Worm (Caenorhabditis elegans) whole organism, L2 larva: ENCODE results near the gene mlc-7.
A peak's percentile ranks its signal among the peaks of the same experiment; 100 is the strongest.

Experiments
- C34F6.9 ChIP-seq: fragments of 150-350 bp; optimal IDR thresholded peaks from 2 replicates; lab custom pipeline; 2014; ENCODE audit warnings: missing biosample characterization, missing genetic modification characterization
- F13H6.1 ChIP-seq: sonication (generic microtip); optimal IDR thresholded peaks from 2 replicates; lab custom pipeline; 2016; ENCODE audit warnings: missing genetic modification characterization, missing compliant biosample characterization
- Y55F3AM.14 ChIP-seq: fragments of 200-800 bp; sonication (Bioruptor generic); optimal IDR thresholded peaks from 2 replicates; lab custom pipeline; 2018; ENCODE audit warnings: mild to moderate bottlenecking, missing genetic modification characterization, missing compliant biosample characterization
- ZK546.5 ChIP-seq: sonication (generic microtip); optimal IDR thresholded peaks from 2 replicates; lab custom pipeline; 2017; ENCODE audit warnings: missing biosample characterization, missing genetic modification characterization
- alr-1 ChIP-seq: fragments of 150-350 bp; optimal IDR thresholded peaks from 2 replicates; lab custom pipeline; 2014; ENCODE audit warnings: missing biosample characterization, missing genetic modification characterization
- ama-1 ChIP-seq: fragments of 150-350 bp; optimal IDR thresholded peaks from 2 replicates; lab custom pipeline; 2018; ENCODE audit warnings: inconsistent platforms
- blmp-1 ChIP-seq: sonication (generic microtip); optimal IDR thresholded peaks from 2 replicates; lab custom pipeline; 2017; ENCODE audit warnings: missing genetic modification characterization, mild to moderate bottlenecking, missing compliant biosample characterization, antibody characterized with exemption, moderate library complexity; ENCODE audit not compliant: insufficient read depth
- ceh-16 ChIP-seq: fragments of 150-350 bp; optimal IDR thresholded peaks from 2 replicates; lab custom pipeline; 2014; ENCODE audit warnings: missing biosample characterization, missing genetic modification characterization
- crh-2 ChIP-seq: sonication (generic microtip); optimal IDR thresholded peaks from 2 replicates; lab custom pipeline; 2017; ENCODE audit warnings: missing biosample characterization, missing genetic modification characterization
- dmd-4 ChIP-seq: sonication (generic microtip); optimal IDR thresholded peaks from 2 replicates; lab custom pipeline; 2017; ENCODE audit warnings: missing biosample characterization, missing genetic modification characterization
- egl-27 ChIP-seq: sonication (generic microtip); optimal IDR thresholded peaks from 3 replicates; lab custom pipeline; 2017; ENCODE audit warnings: missing biosample characterization, missing genetic modification reagents, missing genetic modification characterization
- fos-1 ChIP-seq: fragments of 150-350 bp; optimal IDR thresholded peaks from 2 replicates; lab custom pipeline; 2014; ENCODE audit warnings: missing biosample characterization, missing genetic modification characterization
- gmeb-1 ChIP-seq: fragments of 150-350 bp; optimal IDR thresholded peaks from 2 replicates; lab custom pipeline; 2014; ENCODE audit warnings: missing biosample characterization, missing genetic modification characterization
- lin-11 ChIP-seq: fragments of 150-350 bp; sonication (generic microtip); optimal IDR thresholded peaks from 2 replicates; lab custom pipeline; 2014; ENCODE audit warnings: missing biosample characterization, missing genetic modification characterization, inconsistent platforms, mixed read lengths
- lin-13 ChIP-seq: fragments of 150-350 bp; optimal IDR thresholded peaks from 2 replicates; lab custom pipeline; 2014; ENCODE audit warnings: missing biosample characterization, missing genetic modification reagents, missing genetic modification characterization
- lsy-2 ChIP-seq, 2 experiments: fragments of 150-350 bp in 1 of 2; sonication (generic microtip) in 1 of 2; optimal IDR thresholded peaks; 2 replicates each; lab custom pipeline; 2014 to 2017; ENCODE audit warnings: missing biosample characterization in 2 of 2, missing genetic modification characterization in 2 of 2
- mbf-1 ChIP-seq: sonication (generic microtip); optimal IDR thresholded peaks from 2 replicates; lab custom pipeline; 2017; ENCODE audit warnings: missing biosample characterization, missing genetic modification characterization
- mdl-1 ChIP-seq, 2 experiments: fragments of 150-350 bp in 1 of 2; sonication (generic microtip) in 1 of 2; optimal IDR thresholded peaks; 2 replicates each; lab custom pipeline; 2017; ENCODE audit warnings: missing biosample characterization in 2 of 2, missing genetic modification characterization in 2 of 2
- nhr-10 ChIP-seq: sonication (generic microtip); optimal IDR thresholded peaks from 2 replicates; lab custom pipeline; 2017; ENCODE audit warnings: missing biosample characterization, missing genetic modification characterization
- nhr-11 ChIP-seq: fragments of 150-350 bp; optimal IDR thresholded peaks from 2 replicates; lab custom pipeline; 2014; ENCODE audit warnings: missing biosample characterization, missing genetic modification characterization
- nhr-12 ChIP-seq: fragments of 150-350 bp; optimal IDR thresholded peaks from 2 replicates; lab custom pipeline; 2014; ENCODE audit warnings: missing biosample characterization, missing genetic modification characterization
- nhr-129 ChIP-seq: fragments of 150-350 bp; optimal IDR thresholded peaks from 2 replicates; lab custom pipeline; 2014; ENCODE audit warnings: missing biosample characterization, missing genetic modification characterization
- nhr-21 ChIP-seq: fragments of 150-350 bp; optimal IDR thresholded peaks from 2 replicates; lab custom pipeline; 2014; ENCODE audit warnings: missing biosample characterization, missing genetic modification characterization
- nhr-23 ChIP-seq: fragments of 150-350 bp; optimal IDR thresholded peaks from 2 replicates; lab custom pipeline; 2014; ENCODE audit warnings: missing biosample characterization, missing genetic modification reagents, missing genetic modification characterization
- nhr-237 ChIP-seq: fragments of 150-350 bp; optimal IDR thresholded peaks from 2 replicates; lab custom pipeline; 2014; ENCODE audit warnings: missing biosample characterization, missing genetic modification characterization
- nhr-25 ChIP-seq: fragments of 150-350 bp; sonication (generic microtip); optimal IDR thresholded peaks from 3 replicates; lab custom pipeline; 2014; ENCODE audit warnings: missing biosample characterization, missing genetic modification characterization
- nhr-6 ChIP-seq: fragments of 150-350 bp; optimal IDR thresholded peaks from 2 replicates; lab custom pipeline; 2014; ENCODE audit warnings: missing biosample characterization, missing genetic modification characterization
- nhr-77 ChIP-seq: fragments of 150-350 bp; optimal IDR thresholded peaks from 2 replicates; lab custom pipeline; 2014; ENCODE audit warnings: missing biosample characterization, missing genetic modification characterization
- peb-1 ChIP-seq: fragments of 150-350 bp; optimal IDR thresholded peaks from 2 replicates; lab custom pipeline; 2014; ENCODE audit warnings: missing biosample characterization, missing genetic modification characterization
- skn-1 ChIP-seq: sonication (generic microtip); optimal IDR thresholded peaks from 2 replicates; lab custom pipeline; 2017; ENCODE audit warnings: missing biosample characterization, missing genetic modification characterization
- sma-3 ChIP-seq: sonication (generic microtip); optimal IDR thresholded peaks from 2 replicates; lab custom pipeline; 2016; ENCODE audit warnings: missing genetic modification reagents, missing genetic modification characterization, missing compliant biosample characterization
- sma-9 ChIP-seq, 2 experiments: fragments of 150-350 bp in 1 of 2; sonication (generic microtip) in 1 of 2; optimal IDR thresholded peaks; 2 replicates each; lab custom pipeline; 2014 to 2016; ENCODE audit warnings: missing genetic modification characterization in 2 of 2, mild to moderate bottlenecking in 1 of 2, missing biosample characterization in 1 of 2, missing compliant biosample characterization in 1 of 2, missing genetic modification reagents in 1 of 2, moderate library complexity in 1 of 2
- unc-39 ChIP-seq: fragments of 150-350 bp; optimal IDR thresholded peaks from 2 replicates; lab custom pipeline; 2014; ENCODE audit warnings: missing biosample characterization, missing genetic modification characterization
- unc-55 ChIP-seq: fragments of 150-350 bp; sonication (generic microtip); optimal IDR thresholded peaks from 3 replicates; lab custom pipeline; 2014; ENCODE audit warnings: missing biosample characterization, missing genetic modification reagents, missing genetic modification characterization
- zag-1 ChIP-seq: fragments of 150-350 bp; optimal IDR thresholded peaks from 2 replicates; lab custom pipeline; 2014; ENCODE audit warnings: missing biosample characterization, missing genetic modification characterization

The mlc-7 gene

ce11 chrIII:13765782-13766181, 14.5 kb downstream of the mlc-7 start:
- TF ChIP-seq fos-1 (tag; lab: Kevin White, UChicago) (no peak), nhr-11 (tag; lab: Kevin White, UChicago) (no peak), alr-1 (tag; lab: Kevin White, UChicago) (no peak), ama-1 (lab: Kevin White, UChicago) (no peak), skn-1 (no peak), blmp-1 (tag; lab: Kevin White, UChicago) (no peak), lin-13 (GFP tag; lab: Kevin White, UChicago) (no peak), nhr-237 (tag; lab: Kevin White, UChicago) (no peak), mdl-1 (tag; optimal IDR thresholded peaks at IDR 0.05; lab: Kevin White, UChicago) (no peak), ceh-16 (tag; lab: Kevin White, UChicago) (no peak), crh-2 (tag; lab: Kevin White, UChicago) (no peak), egl-27 (tag; lab: Kevin White, UChicago) (no peak)

DNA sequence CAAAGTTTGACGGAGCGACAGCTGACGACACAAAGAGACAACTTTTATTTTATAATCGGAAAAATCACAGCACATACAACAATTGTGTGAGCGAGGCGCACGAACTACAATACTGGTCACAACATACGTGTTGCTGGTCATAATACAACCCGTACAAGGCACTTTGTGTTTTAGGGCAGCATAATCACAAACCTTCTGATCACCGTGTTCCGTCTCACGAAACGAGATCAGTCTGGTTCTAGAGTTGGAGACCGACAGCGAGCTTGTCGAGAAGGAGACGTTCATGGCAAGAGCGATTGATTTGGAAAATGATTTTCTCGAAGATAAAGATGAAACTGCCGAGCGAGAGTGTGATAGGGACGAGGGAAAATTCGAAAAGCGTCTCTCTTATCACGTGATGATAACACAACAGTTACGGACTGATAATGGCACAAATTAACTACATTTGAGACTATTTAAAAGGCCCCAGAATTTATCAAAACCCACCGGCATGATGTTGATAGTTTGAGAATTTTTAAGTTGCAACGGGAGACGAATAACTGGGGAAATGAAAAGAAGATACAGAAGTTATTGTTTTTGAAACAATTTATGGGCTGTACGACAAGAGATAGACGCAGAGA, 15.6 kb downstream of the mlc-7 start:
- TF ChIP-seq C34F6.9 (no peak), dmd-4 (no peak), nhr-11 (tag; lab: Kevin White, UChicago) (no peak), crh-2 (tag; lab: Kevin White, UChicago) (peak; percentile 39), sma-9 (GFP tag; optimal IDR thresholded peaks at IDR 0.05; lab: Kevin White, UChicago) (peak; percentile 62), sma-9 (tag; optimal IDR thresholded peaks at IDR 0.05; lab: Kevin White, UChicago) (no peak), blmp-1 (tag; lab: Kevin White, UChicago) (no peak), F13H6.1 (tag; lab: Kevin White, UChicago) (peak; percentile 37), lin-11 (tag; lab: Kevin White, UChicago) (no peak), nhr-6 (no peak), nhr-77 (tag; lab: Kevin White, UChicago) (no peak), lin-13 (GFP tag; lab: Kevin White, UChicago) (no peak), fos-1 (tag; lab: Kevin White, UChicago) (peak; percentile 73), gmeb-1 (tag; lab: Kevin White, UChicago) (peak; percentile 39), nhr-129 (tag; lab: Kevin White, UChicago) (peak; percentile 28), lsy-2 (tag; optimal IDR thresholded peaks at IDR 0.05; lab: Kevin White, UChicago) (peak in 1 of 2 experiments; percentile 3), nhr-25 (tag; lab: Kevin White, UChicago) (peak; percentile 12), sma-3 (GFP tag; lab: Kevin White, UChicago) (peak; percentile 27), nhr-21 (tag; lab: Kevin White, UChicago) (peak; percentile 23), peb-1 (no peak)

ce11 chrIII:13768074-13768662, 16.9 kb downstream of the mlc-7 start, which contains the start of gene rml-1:
rml-1 (minus strand) TSS chrIII:13768092.
- TF ChIP-seq C34F6.9 (peak; percentile 37), ZK546.5 (tag; lab: Kevin White, UChicago) (no peak), unc-55 (GFP tag; lab: Kevin White, UChicago) (peak; percentile 45), nhr-10 (no peak), F13H6.1 (tag; lab: Kevin White, UChicago) (no peak), nhr-11 (tag; lab: Kevin White, UChicago) (no peak), unc-39 (tag; lab: Kevin White, UChicago) (no peak), nhr-129 (tag; lab: Kevin White, UChicago) (peak; percentile 12)

ce11 chrIII:13770017-13770416, 18.8 kb downstream of the mlc-7 start:
- TF ChIP-seq sma-9 (GFP tag; optimal IDR thresholded peaks at IDR 0.05; lab: Kevin White, UChicago), result no peak
- no peak for TF ChIP-seq sma-9 (tag; optimal IDR thresholded peaks at IDR 0.05; lab: Kevin White, UChicago)
- TF ChIP-seq Y55F3AM.14, result no peak
- TF ChIP-seq zag-1 (tag; lab: Kevin White, UChicago), result no peak
- no peak for TF ChIP-seq F13H6.1 (tag; lab: Kevin White, UChicago)
- no peak for TF ChIP-seq mbf-1 (tag; lab: Kevin White, UChicago)
- no peak for TF ChIP-seq nhr-12 (tag; lab: Kevin White, UChicago)
- TF ChIP-seq unc-39 (tag; lab: Kevin White, UChicago), result no peak
- TF ChIP-seq nhr-23 (tag; lab: Kevin White, UChicago), result no peak
- no peak for TF ChIP-seq crh-2 (tag; lab: Kevin White, UChicago)
- TF ChIP-seq dmd-4, result no peak
- TF ChIP-seq mdl-1 (tag; optimal IDR thresholded peaks at IDR 0.05; lab: Kevin White, UChicago), result no peak
